Fruit fly (Drosophila melanogaster) whole organism, embryonic: ENCODE results near the gene CG7514.
A peak's percentile ranks its signal among the peaks of the same experiment; 100 is the strongest.

ENCODE experiments used
- B-H1 ChIP-seq: fragments of 200-800 bp; sonication (Bioruptor generic); IDR thresholded peaks from 3 replicates; pipeline ENCODE4 v1.3.6; 2022; ENCODE audit warnings: missing biosample characterization, missing genetic modification characterization
- CG11247 ChIP-seq: fragments of 200-800 bp; sonication (Bioruptor generic); IDR thresholded peaks from 2 replicates; pipeline ENCODE4 v1.3.6; 2022; ENCODE audit warnings: missing biosample characterization, missing genetic modification characterization
- CG11695 ChIP-seq: fragments of 200-800 bp; sonication (Bioruptor generic); IDR thresholded peaks from 3 replicates; pipeline ENCODE4 v1.3.6; 2022; ENCODE audit warnings: missing biosample characterization, missing genetic modification characterization
- CG11696 ChIP-seq: fragments of 200-800 bp; sonication (Bioruptor generic); IDR thresholded peaks from 2 replicates; pipeline ENCODE4 v1.3.6; 2022; ENCODE audit warnings: missing biosample characterization, missing genetic modification characterization
- CG14441 ChIP-seq: fragments of 200-800 bp; sonication (Bioruptor generic); IDR thresholded peaks from 2 replicates; pipeline ENCODE4 v1.3.6; 2022; ENCODE audit warnings: missing biosample characterization, missing genetic modification characterization
- CG17359 ChIP-seq: fragments of 200-800 bp; sonication (Bioruptor generic); optimal IDR thresholded peaks from 3 replicates; lab custom pipeline; 2018; ENCODE audit warnings: missing biosample characterization, mild to moderate bottlenecking, missing genetic modification characterization, moderate library complexity
- CG17361 ChIP-seq: fragments of 200-800 bp; sonication (Bioruptor generic); IDR thresholded peaks from 3 replicates; pipeline ENCODE4 v1.3.6; 2022; ENCODE audit warnings: missing biosample characterization, missing genetic modification characterization
- CG17385 ChIP-seq: fragments of 200-800 bp; sonication (Bioruptor generic); optimal IDR thresholded peaks from 3 replicates; lab custom pipeline; 2018; ENCODE audit warnings: missing biosample characterization, mild to moderate bottlenecking, missing genetic modification characterization
- CG18011 ChIP-seq: fragments of 200-800 bp; sonication (Bioruptor generic); optimal IDR thresholded peaks from 2 replicates; lab custom pipeline; 2017; ENCODE audit warnings: missing biosample characterization, missing genetic modification characterization, mild to moderate bottlenecking, moderate library complexity, missing genotype
- CG31224 ChIP-seq: fragments of 200-800 bp; sonication (Bioruptor generic); IDR thresholded peaks from 2 replicates; pipeline ENCODE4 v1.3.6; 2022; ENCODE audit warnings: missing biosample characterization, missing genetic modification characterization
- CG3407 ChIP-seq: fragments of 200-800 bp; sonication (Bioruptor generic); optimal IDR thresholded peaks from 2 replicates; lab custom pipeline; 2018; ENCODE audit warnings: missing biosample characterization, mild to moderate bottlenecking, missing genetic modification characterization
- CG3726 ChIP-seq: fragments of 200-800 bp; sonication (Bioruptor generic); IDR thresholded peaks from 3 replicates; pipeline ENCODE4, ENCODE4 v1.3.6; 2022; ENCODE audit warnings: missing biosample characterization, missing genetic modification characterization
- CG42726 ChIP-seq: fragments of 200-800 bp; sonication (Bioruptor generic); IDR thresholded peaks from 2 replicates; pipeline ENCODE4 v1.3.6; 2022; ENCODE audit warnings: missing biosample characterization, missing genetic modification characterization; ENCODE audit not compliant: partially characterized antibody
- CG6254 ChIP-seq: fragments of 200-800 bp; sonication (Bioruptor generic); optimal IDR thresholded peaks from 3 replicates; lab custom pipeline; 2017; ENCODE audit warnings: mild to moderate bottlenecking, missing biosample characterization, missing genetic modification reagents, missing genetic modification characterization
- CG6689 ChIP-seq: fragments of 200-800 bp; sonication (Bioruptor generic); IDR thresholded peaks from 2 replicates; pipeline ENCODE4 v1.3.6; 2022; ENCODE audit warnings: missing biosample characterization, missing genetic modification characterization
- CG7372 ChIP-seq: fragments of 200-800 bp; sonication (Bioruptor generic); IDR thresholded peaks from 2 replicates; pipeline ENCODE4 v1.3.6; 2022; ENCODE audit warnings: missing biosample characterization, missing genetic modification characterization
- CkIIα-i1 ChIP-seq: fragments of 200-800 bp; sonication (Bioruptor generic); IDR thresholded peaks from 2 replicates; pipeline ENCODE4 v1.3.6; 2022; ENCODE audit warnings: missing biosample characterization, missing genetic modification characterization
- Drgx ChIP-seq: fragments of 200-800 bp; sonication (Bioruptor generic); IDR thresholded peaks from 2 replicates; pipeline ENCODE4 v1.3.6; 2022; ENCODE audit warnings: missing biosample characterization, missing genetic modification characterization
- E2f1 ChIP-seq: fragments of 200-800 bp; sonication (Bioruptor generic); IDR thresholded peaks from 2 replicates; pipeline ENCODE4 v1.3.6; 2022; ENCODE audit warnings: missing biosample characterization, missing genetic modification characterization
- Ets97D ChIP-seq: fragments of 200-800 bp; sonication (Bioruptor generic); optimal IDR thresholded peaks from 3 replicates; lab custom pipeline; 2016; ENCODE audit warnings: missing biosample characterization, missing genetic modification characterization
- MESR4 ChIP-seq: fragments of 200-800 bp; sonication (Bioruptor generic); optimal IDR thresholded peaks from 2 replicates; lab custom pipeline; 2018; ENCODE audit warnings: missing biosample characterization, mild to moderate bottlenecking, missing genetic modification characterization, moderate library complexity
- Ptx1 ChIP-seq: fragments of 200-800 bp; sonication (Bioruptor generic); IDR thresholded peaks from 2 replicates; pipeline ENCODE4 v1.3.6; 2022; ENCODE audit warnings: missing biosample characterization, missing genetic modification characterization
- br ChIP-seq: fragments of >200 bp; optimal IDR thresholded peaks from 2 replicates; lab custom pipeline; 2017
- crol ChIP-seq: fragments of 200-800 bp; sonication (Bioruptor generic); IDR thresholded peaks from 2 replicates; pipeline ENCODE4 v1.3.6; 2022; ENCODE audit warnings: missing biosample characterization, missing genetic modification characterization
- dan ChIP-seq: fragments of 200-800 bp; sonication (Bioruptor generic); IDR thresholded peaks from 2 replicates; pipeline ENCODE4 v1.3.6; 2022; ENCODE audit warnings: missing biosample characterization, missing genetic modification characterization
- dmrt99B ChIP-seq: fragments of 200-800 bp; sonication (Bioruptor generic); optimal IDR thresholded peaks from 2 replicates; lab custom pipeline; 2018; ENCODE audit warnings: missing biosample characterization, mild to moderate bottlenecking, missing genetic modification characterization, moderate library complexity
- fd96Cb ChIP-seq: fragments of 200-800 bp; sonication (Bioruptor generic); optimal IDR thresholded peaks from 2 replicates; lab custom pipeline; 2018; ENCODE audit warnings: missing biosample characterization, mild to moderate bottlenecking, missing genetic modification characterization, moderate library complexity
- gem ChIP-seq: fragments of 200-800 bp; sonication (Bioruptor generic); optimal IDR thresholded peaks from 2 replicates; lab custom pipeline; 2019; ENCODE audit warnings: missing biosample characterization, mild to moderate bottlenecking, missing genetic modification characterization, moderate library complexity
- h ChIP-seq: fragments of >200 bp; optimal IDR thresholded peaks from 2 replicates; lab custom pipeline; 2017
- lab ChIP-seq: fragments of 200-800 bp; sonication (Bioruptor generic); optimal IDR thresholded peaks from 3 replicates; lab custom pipeline; 2017; ENCODE audit warnings: missing biosample characterization, missing genetic modification characterization, mild to moderate bottlenecking, moderate library complexity, missing genetic modification reagents
- lmd ChIP-seq: fragments of 200-800 bp; sonication (Bioruptor generic); IDR thresholded peaks from 2 replicates; pipeline ENCODE4 v1.3.6; 2022; ENCODE audit warnings: missing biosample characterization, missing genetic modification characterization
- lola ChIP-seq, 3 experiments: fragments of >200 bp in 2 of 3; fragments of 200-800 bp in 1 of 3; sonication (Bioruptor generic) in 1 of 3; optimal IDR thresholded peaks; 2 replicates each; lab custom pipeline; 2017 to 2019; ENCODE audit warnings: missing biosample characterization in 3 of 3, missing genetic modification characterization in 3 of 3, mild to moderate bottlenecking in 1 of 3, moderate library complexity in 1 of 3
- pan ChIP-seq, 4 experiments: fragments of >200 bp in 3 of 4; fragments of 200-800 bp in 1 of 4; sonication (Bioruptor generic) in 1 of 4; optimal IDR thresholded peaks in 3 of 4; IDR thresholded peaks in 1 of 4; 2 replicates each; pipeline versions ENCODE4 v1.3.6 to Lab custom; 2017 to 2022; ENCODE audit warnings: missing biosample characterization in 2 of 4, missing genetic modification characterization in 2 of 4, mixed read lengths in 1 of 4
- row ChIP-seq: fragments of 200-800 bp; sonication (Bioruptor generic); IDR thresholded peaks from 3 replicates; pipeline ENCODE4 v1.3.6; 2022; ENCODE audit warnings: missing biosample characterization, missing genetic modification characterization
- sens ChIP-seq: fragments of 200-800 bp; sonication (Bioruptor generic); peaks from one replicate; lab custom pipeline; 2016; ENCODE audit warnings: missing biosample characterization, missing genetic modification characterization
- sisA ChIP-seq: fragments of 200-800 bp; sonication (Bioruptor generic); IDR thresholded peaks from 2 replicates; pipeline ENCODE4 v1.3.6; 2022; ENCODE audit warnings: missing biosample characterization, missing genetic modification characterization
- slbo ChIP-seq: fragments of 200-800 bp; sonication (Bioruptor generic); IDR thresholded peaks from 2 replicates; pipeline ENCODE4 v1.3.6; 2022; ENCODE audit warnings: missing biosample characterization, missing genetic modification characterization
- sr ChIP-seq: fragments of 200-800 bp; sonication (Bioruptor generic); IDR thresholded peaks from 3 replicates; pipeline ENCODE4 v1.3.6; 2022; ENCODE audit warnings: missing biosample characterization, missing genetic modification characterization
- ssp ChIP-seq: fragments of 200-800 bp; sonication (Bioruptor generic); IDR thresholded peaks from 2 replicates; pipeline ENCODE4 v1.3.6; 2022; ENCODE audit warnings: missing biosample characterization, missing genetic modification characterization
- tgo ChIP-seq: fragments of 200-800 bp; sonication (Bioruptor generic); IDR thresholded peaks from 3 replicates; pipeline ENCODE4 v1.3.6; 2022; ENCODE audit warnings: missing biosample characterization, missing genetic modification characterization
- ttk ChIP-seq: fragments of 200-800 bp; sonication (Bioruptor generic); IDR thresholded peaks from 2 replicates; pipeline ENCODE4 v2.1.2; 2022; ENCODE audit warnings: missing biosample characterization, missing genetic modification characterization
- zf30C ChIP-seq: fragments of 200-800 bp; sonication (Bioruptor generic); optimal IDR thresholded peaks from 3 replicates; lab custom pipeline; 2018; ENCODE audit warnings: missing biosample characterization, mild to moderate bottlenecking, missing genetic modification characterization
- zfh1 ChIP-seq: fragments of 200-800 bp; sonication (Bioruptor generic); IDR thresholded peaks from 3 replicates; pipeline ENCODE4 v1.3.6; 2022; ENCODE audit warnings: missing biosample characterization, missing genetic modification characterization

CG7514 gene

dm6 chr3L:4700091-4700490 is 11.5 kb upstream of the CG7514 start (continued):
- TF ChIP-seq CG17359 (tag; lab: Kevin White, UChicago), result peak; percentile 0
- TF ChIP-seq CG14441 (GFP tag; lab: Robert Waterston, UW), result peak; percentile 56
- peak; percentile 12 for TF ChIP-seq lab (GFP tag; lab: Kevin White, UChicago)
- 0 out of 2 replicates have a peak, but pooled peaks have one; percentile 29 for TF ChIP-seq E2f1 (GFP tag; lab: Robert Waterston, UW)
- 0 out of 3 replicates have a peak, but pooled peaks have one; percentile 10 for TF ChIP-seq B-H1 (GFP tag; lab: Robert Waterston, UW)
- TF ChIP-seq CG11247 (GFP tag; lab: Robert Waterston, UW), result no peak
- TF ChIP-seq CG11696, result no peak
- no peak for TF ChIP-seq CG31224 (GFP tag; lab: Robert Waterston, UW)
- no peak for TF ChIP-seq dan (GFP tag; lab: Robert Waterston, UW)
- TF ChIP-seq gem, result no peak
- no peak for TF ChIP-seq CG17361
- TF ChIP-seq dmrt99B (tag; lab: Kevin White, UChicago), result peak; percentile 45
- TF ChIP-seq CG3726 (GFP tag; lab: Robert Waterston, UW), result 0 out of 3 replicates have a peak, but pooled peaks have one; percentile 45
- no peak for TF ChIP-seq pan (optimal IDR thresholded peaks at IDR 0.05; lab: Kevin White, UChicago)
- peak in 1 of 2 experiments; percentile 51 for TF ChIP-seq pan (GFP tag; optimal IDR thresholded peaks at IDR 0.05 in 1 of 2, IDR thresholded peaks at IDR 0.05 in 1 of 2)
- no peak for TF ChIP-seq br (lab: Kevin White, UChicago)
- TF ChIP-seq h (lab: Kevin White, UChicago), result no peak
- TF ChIP-seq sr (GFP tag; lab: Robert Waterston, UW), result peak; percentile 45; the same call in 2 of the 3 replicates
- no peak for TF ChIP-seq fd96Cb (tag; lab: Kevin White, UChicago)
- no peak for TF ChIP-seq MESR4 (GFP tag; lab: Kevin White, UChicago)
- 0 out of 2 replicates have a peak, but pooled peaks have one; percentile 10 for TF ChIP-seq ssp
- peak; percentile 80 for TF ChIP-seq Drgx (GFP tag; lab: Robert Waterston, UW)
- TF ChIP-seq CG42726 (GFP tag; lab: Robert Waterston, UW), result no peak
- TF ChIP-seq CG6689 (GFP tag; lab: Robert Waterston, UW), result peak; percentile 35; the same call in 1 of the 2 replicates
- peak; percentile 33 for TF ChIP-seq lmd
- peak; percentile 57 for TF ChIP-seq sens
- TF ChIP-seq row, result peak; percentile 33; the same call in 1 of the 3 replicates
- no peak for TF ChIP-seq lola (GFP tag; optimal IDR thresholded peaks at IDR 0.05; lab: Kevin White, UChicago)
- TF ChIP-seq sisA (GFP tag; lab: Robert Waterston, UW), result peak; percentile 25; the same call in 1 of the 2 replicates
- TF ChIP-seq Ptx1 (GFP tag; lab: Robert Waterston, UW), result peak; percentile 67
- 0 out of 2 replicates have a peak, but pooled peaks have one; percentile 13 for TF ChIP-seq slbo (GFP tag; lab: Robert Waterston, UW)
- no peak for TF ChIP-seq CG3407 (GFP tag; lab: Kevin White, UChicago)
- no peak for TF ChIP-seq CkIIα-i1
- peak; percentile 60 for TF ChIP-seq crol
- TF ChIP-seq CG18011, result no peak
- no peak for TF ChIP-seq CG17385
- peak; percentile 38; the same call in 1 of the 3 replicates for TF ChIP-seq CG11695 (GFP tag; lab: Robert Waterston, UW)
- peak; percentile 44; the same call in 2 of the 3 replicates for TF ChIP-seq tgo (GFP tag; lab: Robert Waterston, UW)
- peak; percentile 16; the same call in 1 of the 2 replicates for TF ChIP-seq ttk (GFP tag; lab: Robert Waterston, UW)
- TF ChIP-seq zfh1 (GFP tag; lab: Robert Waterston, UW), result 0 out of 3 replicates have a peak, but pooled peaks have one; percentile 11
- no peak for TF ChIP-seq zf30C (GFP tag; lab: Kevin White, UChicago)
- TF ChIP-seq Ets97D (GFP tag; lab: Kevin White, UChicago), result no peak
- TF ChIP-seq CG7372, result no peak
- no peak for TF ChIP-seq CG6254 (GFP tag; lab: Kevin White, UChicago)
